Fruit fly (Drosophila melanogaster): ENCODE results near the gene ppan.

ppan gene

dm6 chr3R:21111046-21111480 lies 5.0 kb upstream of the ppan start, which contains the start of gene Rab11:
Gene Rab11 (plus strand): TSS chr3R:21111408.
- TF ChIP-seq Mes4 (GFP tag; optimal IDR thresholded peaks at IDR 0.05) = no peak
- no peak for TF ChIP-seq dm (GFP tag; optimal IDR thresholded peaks at IDR 0.05)
- peak; percentile 47 for TF ChIP-seq Sox102F (GFP tag; optimal IDR thresholded peaks at IDR 0.05)
- no peak for TF ChIP-seq ken (GFP tag; IDR thresholded peaks at IDR 0.05)
- no peak for TF ChIP-seq Oli (tag; optimal IDR thresholded peaks at IDR 0.05)
- no peak for TF ChIP-seq CG15073 (GFP tag; optimal IDR thresholded peaks at IDR 0.05)
- no peak for TF ChIP-seq tup (GFP tag; optimal IDR thresholded peaks at IDR 0.05)
- TF ChIP-seq cad (GFP tag; optimal IDR thresholded peaks at IDR 0.05) = no peak
- no peak for TF ChIP-seq CG6654 (GFP tag; optimal IDR thresholded peaks at IDR 0.05)
- peak; percentile 4 for TF ChIP-seq Antp (GFP tag; optimal IDR thresholded peaks at IDR 0.05)
- TF ChIP-seq CG2202 (tag; optimal IDR thresholded peaks at IDR 0.05) = no peak
- TF ChIP-seq Poxn (GFP tag; IDR thresholded peaks at IDR 0.05) = no peak
- TF ChIP-seq CG2120 (GFP tag; optimal IDR thresholded peaks at IDR 0.05) = peak; percentile 68
- TF ChIP-seq dmrt11E (tag; optimal IDR thresholded peaks at IDR 0.05) = peak; percentile 40
- TF ChIP-seq CG4707 (GFP tag; optimal IDR thresholded peaks at IDR 0.05) = no peak
- TF ChIP-seq jumu (GFP tag; optimal IDR thresholded peaks at IDR 0.05) = peak; percentile 25
- peak; percentile 94 for TF ChIP-seq Scr (GFP tag; IDR thresholded peaks at IDR 0.05; ENCODE audit: partially characterized antibody)
- no peak for TF ChIP-seq CG31365 (tag; optimal IDR thresholded peaks at IDR 0.05)
- no peak for TF ChIP-seq CG10959 (GFP tag; IDR thresholded peaks at IDR 0.05)
- peak; percentile 33 for TF ChIP-seq CG17359 (tag; optimal IDR thresholded peaks at IDR 0.05)
- TF ChIP-seq CG13424 (tag; optimal IDR thresholded peaks at IDR 0.05) = peak; percentile 59
- peak; percentile 20 for TF ChIP-seq Fer1 (GFP tag; optimal IDR thresholded peaks at IDR 0.05)
- TF ChIP-seq B-H2 (GFP tag; optimal IDR thresholded peaks at IDR 0.05) = peak; percentile 49
- no peak for TF ChIP-seq E2f1 (GFP tag; IDR thresholded peaks at IDR 0.05)
- TF ChIP-seq Vsx1 (GFP tag; optimal IDR thresholded peaks at IDR 0.05) = peak; percentile 28
- TF ChIP-seq Taf1 (GFP tag; IDR thresholded peaks at IDR 0.05) = no peak
- TF ChIP-seq CG12299 (tag; optimal IDR thresholded peaks at IDR 0.05) = peak; percentile 26
- no peak for TF ChIP-seq dan (GFP tag; IDR thresholded peaks at IDR 0.05)
- peak; percentile 38 for TF ChIP-seq CG10209 (GFP tag; optimal IDR thresholded peaks at IDR 0.05)
- TF ChIP-seq CG9817 (tag; optimal IDR thresholded peaks at IDR 0.05) = peak; percentile 40
- TF ChIP-seq Myb (GFP tag; optimal IDR thresholded peaks at IDR 0.05) = no peak
- peak; percentile 53 for TF ChIP-seq Dp (GFP tag; optimal IDR thresholded peaks at IDR 0.05)
- TF ChIP-seq slbo (GFP tag; IDR thresholded peaks at IDR 0.05) = peak; percentile 78
- TF ChIP-seq CG17568 (GFP tag; optimal IDR thresholded peaks at IDR 0.05) = no peak
- no peak for TF ChIP-seq repo (GFP tag; optimal IDR thresholded peaks at IDR 0.05)
- no peak for TF ChIP-seq p53 (GFP tag; optimal IDR thresholded peaks at IDR 0.05)
- peak; percentile 99 for TF ChIP-seq CG12155 (GFP tag; optimal IDR thresholded peaks at IDR 0.05)
- TF ChIP-seq CG15696 (tag; optimal IDR thresholded peaks at IDR 0.05) = peak; percentile 57
- peak; percentile 57 for TF ChIP-seq Med (GFP tag)
- TF ChIP-seq CG3281 (GFP tag; optimal IDR thresholded peaks at IDR 0.05) = no peak
- peak; percentile 86 for TF ChIP-seq CG14860 (GFP tag; IDR thresholded peaks at IDR 0.05; ENCODE audit: partially characterized antibody)
- TF ChIP-seq Side (GFP tag; optimal IDR thresholded peaks at IDR 0.05) = no peak
- TF ChIP-seq ac (GFP tag; optimal IDR thresholded peaks at IDR 0.05) = no peak
- no peak for TF ChIP-seq CG6854 (GFP tag; optimal IDR thresholded peaks at IDR 0.05)
- TF ChIP-seq Hr3 (GFP tag; optimal IDR thresholded peaks at IDR 0.05) = peak; percentile 57
- no peak for TF ChIP-seq eve (GFP tag; optimal IDR thresholded peaks at IDR 0.05)
- 0 out of 2 replicates have a peak, but pooled peaks have one; percentile 6 for TF ChIP-seq Nf-YA (GFP tag; IDR thresholded peaks at IDR 0.05)
- TF ChIP-seq wdn (GFP tag; IDR thresholded peaks at IDR 0.05) = no peak
- no peak for TF ChIP-seq Eip74EF (GFP tag; optimal IDR thresholded peaks at IDR 0.05)
- 0 out of 2 replicates have a peak, but pooled peaks have one; percentile 15 for TF ChIP-seq MBD-R2 (GFP tag; IDR thresholded peaks at IDR 0.05)
- no peak for TF ChIP-seq her (GFP tag; optimal IDR thresholded peaks at IDR 0.05)
